Worm (Caenorhabditis elegans): Measurements from ENCODE around the gene gtf-2A2.

gtf-2A2 gene

ce11 chrIII:12585842-12586241 is 38.7 kb upstream of the gtf-2A2 start:
- TF ChIP-seq nhr-76 (tag; optimal IDR thresholded peaks at IDR 0.05) (no peak), ZK546.5 (tag; optimal IDR thresholded peaks at IDR 0.05) (no peak), F26F4.8 (GFP tag; conservative IDR thresholded peaks at IDR 0.05) (no peak), spr-3 (GFP tag; optimal IDR thresholded peaks at IDR 0.05) (no peak), mxl-3 (GFP tag; optimal IDR thresholded peaks at IDR 0.05) (no peak), dmd-8 (GFP tag; IDR thresholded peaks at IDR 0.05) (no peak), lin-39 (tag; optimal IDR thresholded peaks at IDR 0.05) (no peak), mep-1 (tag; optimal IDR thresholded peaks at IDR 0.05) (no peak), daf-12 (tag; optimal IDR thresholded peaks at IDR 0.05) (no peak), ceh-28 (tag; optimal IDR thresholded peaks at IDR 0.05) (no peak), nhr-6 (tag; optimal IDR thresholded peaks at IDR 0.05) (no peak), lir-3 (tag; optimal IDR thresholded peaks at IDR 0.05) (no peak), daf-8 (GFP tag; IDR thresholded peaks at IDR 0.05) (no peak), fkh-10 (GFP tag; optimal IDR thresholded peaks at IDR 0.05) (no peak), egl-27 (tag; optimal IDR thresholded peaks at IDR 0.05) (no peak), zfp-3 (GFP tag; conservative IDR thresholded peaks at IDR 0.05) (no peak), Y75B8A.6 (GFP tag; IDR thresholded peaks at IDR 0.05) (no peak)

ce11 chrIII:12591923-12592322 is 32.6 kb upstream of the gtf-2A2 start:
- TF ChIP-seq aha-1 (tag): peak; percentile 91
- no peak for TF ChIP-seq spr-3 (GFP tag; optimal IDR thresholded peaks at IDR 0.05)

ce11 chrIII:12595640-12596039 is 28.9 kb upstream of the gtf-2A2 start:
- TF ChIP-seq php-3 (GFP tag; IDR thresholded peaks at IDR 0.05) (0 out of 2 replicates have a peak, but pooled peaks have one; percentile 8), mxl-2 (GFP tag; conservative IDR thresholded peaks at IDR 0.05) (no peak), lsy-2 (tag; optimal IDR thresholded peaks at IDR 0.05) (peak in 1 of 2 experiments; percentile 3), lin-38 (GFP tag; IDR thresholded peaks at IDR 0.05) (peak; percentile 49)

ce11 chrIII:12598418-12599330 is 25.9 kb upstream of the gtf-2A2 start:
- TF ChIP-seq aha-1 (tag) (peak; percentile 97), lin-38 (GFP tag; IDR thresholded peaks at IDR 0.05) (peak; percentile 76), madf-5 (GFP tag; IDR thresholded peaks at IDR 0.05) (peak; percentile 13 to 24; a peak in 1 of 4 replicates), ZK337.2 (GFP tag; IDR thresholded peaks at IDR 0.05) (no peak), daf-16 (GFP tag; optimal IDR thresholded peaks at IDR 0.05) (peak; percentile 1 to 6), daf-16 (tag; optimal IDR thresholded peaks at IDR 0.05) (peak; percentile 39), hlh-11 (tag; optimal IDR thresholded peaks at IDR 0.05) (peak; percentile 75), unc-39 (tag; optimal IDR thresholded peaks at IDR 0.05) (no peak), Y48G9A.11 (GFP tag; IDR thresholded peaks at IDR 0.05) (peak; percentile 65), unc-130 (GFP tag; optimal IDR thresholded peaks at IDR 0.05) (peak; percentile 25), zag-1 (tag; optimal IDR thresholded peaks at IDR 0.05) (no peak), zip-11 (GFP tag; IDR thresholded peaks at IDR 0.05) (no peak), Y105C5A.15 (GFP tag; IDR thresholded peaks at IDR 0.05) (no peak; the same call in 1 of the 2 replicates), zfp-2 (tag; optimal IDR thresholded peaks at IDR 0.05) (peak; percentile 51), hmg-1.1 (GFP tag; IDR thresholded peaks at IDR 0.05) (peak; percentile 62), lin-15B (tag; optimal IDR thresholded peaks at IDR 0.05) (no peak), nhr-102 (tag; optimal IDR thresholded peaks at IDR 0.05) (peak; percentile 29), set-16 (GFP tag; IDR thresholded peaks at IDR 0.05) (peak; percentile 33; the same call in 1 of the 2 replicates), nhr-11 (tag; optimal IDR thresholded peaks at IDR 0.05) (peak; percentile 74), zfp-3 (GFP tag; conservative IDR thresholded peaks at IDR 0.05) (peak; percentile 86), egl-43 (GFP tag; IDR thresholded peaks at IDR 0.05) (peak; percentile 70), snpc-4 (tag; optimal IDR thresholded peaks at IDR 0.05) (no peak), T20F7.1 (GFP tag; optimal IDR thresholded peaks at IDR 0.05) (peak; percentile 59), spr-1 (tag; optimal IDR thresholded peaks at IDR 0.05) (peak; percentile 38), nhr-48 (tag; optimal IDR thresholded peaks at IDR 0.05) (no peak), ceh-28 (tag; optimal IDR thresholded peaks at IDR 0.05) (peak; percentile 65), R02D3.7 (tag; optimal IDR thresholded peaks at IDR 0.05) (no peak), ZK546.5 (tag; optimal IDR thresholded peaks at IDR 0.05) (no peak), ama-1 (optimal IDR thresholded peaks at IDR 0.05) (peak; percentile 89)
